Worm (Caenorhabditis elegans): ENCODE measurements around the gene Y39A1A.20.

- TF ChIP-seq snpc-4 (tag; optimal IDR thresholded peaks at IDR 0.05) (no peak), lin-32 (GFP tag; optimal IDR thresholded peaks at IDR 0.05) (no peak), unc-39 (tag; optimal IDR thresholded peaks at IDR 0.05) (no peak), ham-2 (GFP tag; optimal IDR thresholded peaks at IDR 0.05) (no peak), mep-1 (tag; optimal IDR thresholded peaks at IDR 0.05) (no peak), nhr-28 (tag; optimal IDR thresholded peaks at IDR 0.05) (no peak), nhr-12 (tag; optimal IDR thresholded peaks at IDR 0.05) (no peak), lsy-2 (tag; optimal IDR thresholded peaks at IDR 0.05) (no peak)
These were observed at the start of gene Y39A1A.20 for ce11 chrIII:10700460-10700859.
